Fruit fly (Drosophila melanogaster) whole organism, embryonic: ENCODE data around the gene eIF1.
A peak's percentile ranks its signal among the peaks of the same experiment; 100 is the strongest.

Experiments used
- ATbp ChIP-seq: fragments of 200-800 bp; sonication (Bioruptor generic); optimal IDR thresholded peaks from 2 replicates; lab custom pipeline; 2017; ENCODE audit warnings: missing biosample characterization, mild to moderate bottlenecking, missing genetic modification characterization, missing genetic modification reagents
- B-H1 ChIP-seq: fragments of 200-800 bp; sonication (Bioruptor generic); IDR thresholded peaks from 3 replicates; pipeline ENCODE4 v1.3.6; 2022; ENCODE audit warnings: missing biosample characterization, missing genetic modification characterization
- CG10267 ChIP-seq: fragments of 200-800 bp; sonication (Bioruptor generic); optimal IDR thresholded peaks from 2 replicates; lab custom pipeline; 2018; ENCODE audit warnings: missing biosample characterization, mild to moderate bottlenecking, missing genetic modification characterization, moderate library complexity
- CG12744 ChIP-seq: fragments of 200-800 bp; sonication (Bioruptor generic); optimal IDR thresholded peaks from 2 replicates; lab custom pipeline; 2016; ENCODE audit warnings: missing biosample characterization, missing genetic modification characterization
- CG16779 ChIP-seq: fragments of 200-800 bp; sonication (Bioruptor generic); IDR thresholded peaks from 2 replicates; pipeline ENCODE4 v1.3.6; 2022; ENCODE audit warnings: missing biosample characterization, missing genetic modification characterization
- CG2889 ChIP-seq: fragments of 200-800 bp; sonication (Bioruptor generic); IDR thresholded peaks from 3 replicates; pipeline ENCODE4 v1.3.6; 2022; ENCODE audit warnings: missing biosample characterization, missing genetic modification characterization
- CG30020 ChIP-seq: fragments of 200-800 bp; optimal IDR thresholded peaks from 2 replicates; lab custom pipeline; 2019; ENCODE audit warnings: missing biosample characterization, mild to moderate bottlenecking, missing genetic modification characterization, moderate library complexity
- CG31224 ChIP-seq: fragments of 200-800 bp; sonication (Bioruptor generic); IDR thresholded peaks from 2 replicates; pipeline ENCODE4 v1.3.6; 2022; ENCODE audit warnings: missing biosample characterization, missing genetic modification characterization
- CG3163 ChIP-seq: fragments of 200-800 bp; sonication (Bioruptor generic); optimal IDR thresholded peaks from 3 replicates; lab custom pipeline; 2016; ENCODE audit warnings: missing biosample characterization, missing genetic modification characterization
- CG34422 ChIP-seq: fragments of 200-800 bp; sonication (Bioruptor generic); IDR thresholded peaks from 3 replicates; pipeline ENCODE4 v1.3.6; 2022; ENCODE audit warnings: missing biosample characterization, missing genetic modification characterization
- CG3838 ChIP-seq: fragments of 200-800 bp; sonication (Bioruptor generic); optimal IDR thresholded peaks from 3 replicates; lab custom pipeline; 2016; ENCODE audit warnings: missing biosample characterization, missing genetic modification characterization
- CG42726 ChIP-seq: fragments of 200-800 bp; sonication (Bioruptor generic); IDR thresholded peaks from 2 replicates; pipeline ENCODE4 v1.3.6; 2022; ENCODE audit warnings: missing biosample characterization, missing genetic modification characterization; ENCODE audit not compliant: partially characterized antibody
- CG4360 ChIP-seq: fragments of 200-800 bp; sonication (Bioruptor generic); IDR thresholded peaks from 2 replicates; pipeline ENCODE4 v1.3.6; 2022; ENCODE audit warnings: missing biosample characterization, missing genetic modification characterization
- CG4424 ChIP-seq: fragments of 200-800 bp; sonication (Bioruptor generic); optimal IDR thresholded peaks from 3 replicates; lab custom pipeline; 2016; ENCODE audit warnings: missing biosample characterization, missing genetic modification characterization
- CG7963 ChIP-seq: fragments of 200-800 bp; sonication (Bioruptor generic); IDR thresholded peaks from 3 replicates; pipeline ENCODE4 v1.3.6; 2022; ENCODE audit warnings: missing biosample characterization, missing genetic modification characterization; ENCODE audit not compliant: partially characterized antibody
- CG8765 ChIP-seq: fragments of 200-800 bp; sonication (Bioruptor generic); IDR thresholded peaks from 2 replicates; pipeline ENCODE4 v1.3.6; 2022; ENCODE audit warnings: missing biosample characterization, missing genetic modification characterization
- Dad ChIP-seq: fragments of 200-800 bp; sonication (Bioruptor generic); optimal IDR thresholded peaks from 3 replicates; lab custom pipeline; 2016; ENCODE audit warnings: missing biosample characterization, missing genetic modification characterization
- Dref ChIP-seq: fragments of 200-800 bp; sonication (Bioruptor generic); IDR thresholded peaks from 2 replicates; pipeline ENCODE4 v1.3.6; 2022; ENCODE audit warnings: missing biosample characterization, missing genetic modification characterization
- Drgx ChIP-seq: fragments of 200-800 bp; sonication (Bioruptor generic); IDR thresholded peaks from 2 replicates; pipeline ENCODE4 v1.3.6; 2022; ENCODE audit warnings: missing biosample characterization, missing genetic modification characterization
- Fer2 ChIP-seq: fragments of 200-800 bp; sonication (Bioruptor generic); optimal IDR thresholded peaks from 2 replicates; lab custom pipeline; 2018; ENCODE audit warnings: missing biosample characterization, mild to moderate bottlenecking, missing genetic modification characterization, moderate library complexity
- HLH3B ChIP-seq: fragments of 200-800 bp; sonication (Bioruptor generic); IDR thresholded peaks from 2 replicates; pipeline ENCODE4 v1.3.6; 2022; ENCODE audit warnings: missing biosample characterization, missing genetic modification characterization
- Hey ChIP-seq: fragments of 200-800 bp; sonication (Bioruptor generic); optimal IDR thresholded peaks from 3 replicates; lab custom pipeline; 2018; ENCODE audit warnings: missing biosample characterization, mild to moderate bottlenecking, missing genetic modification characterization
- Med ChIP-seq: fragments of 200-800 bp; sonication (Bioruptor generic); peaks from one replicate; lab custom pipeline; 2016; ENCODE audit warnings: missing biosample characterization, missing genetic modification characterization, mild to moderate bottlenecking, inconsistent platforms, moderate library complexity
- NC2α ChIP-seq: fragments of 200-800 bp; sonication (Bioruptor generic); optimal IDR thresholded peaks from 2 replicates; lab custom pipeline; 2016; ENCODE audit warnings: missing biosample characterization, missing genetic modification characterization
- Neu2 ChIP-seq: fragments of 200-800 bp; sonication (Bioruptor generic); optimal IDR thresholded peaks from 3 replicates; lab custom pipeline; 2016; ENCODE audit warnings: missing biosample characterization, missing genetic modification characterization, borderline replicate concordance
- Sox100B ChIP-seq: fragments of 200-800 bp; sonication (Bioruptor generic); optimal IDR thresholded peaks from 3 replicates; lab custom pipeline; 2018; ENCODE audit warnings: missing biosample characterization, mild to moderate bottlenecking, missing genetic modification characterization
- Trl ChIP-seq, 3 experiments: fragments of >200 bp in 2 of 3; fragments of 200-800 bp in 1 of 3; sonication (Bioruptor generic) in 1 of 3; optimal IDR thresholded peaks; 2 replicates in 1 of 3; 3 replicates in 2 of 3; lab custom pipeline; 2016 to 2017; ENCODE audit warnings: missing biosample characterization in 1 of 3, missing genetic modification characterization in 1 of 3
- chm ChIP-seq: fragments of 200-800 bp; sonication (Bioruptor generic); IDR thresholded peaks from 2 replicates; pipeline ENCODE4 v1.3.6; 2022; ENCODE audit warnings: missing biosample characterization, missing genetic modification characterization
- crol ChIP-seq: fragments of 200-800 bp; sonication (Bioruptor generic); IDR thresholded peaks from 2 replicates; pipeline ENCODE4 v1.3.6; 2022; ENCODE audit warnings: missing biosample characterization, missing genetic modification characterization
- dm ChIP-seq: fragments of 200-800 bp; sonication (Bioruptor generic); optimal IDR thresholded peaks from 3 replicates; lab custom pipeline; 2016; ENCODE audit warnings: missing biosample characterization, missing genetic modification characterization
- hbn ChIP-seq: fragments of 200-800 bp; sonication (Bioruptor generic); IDR thresholded peaks from 2 replicates; pipeline ENCODE4 v1.3.6; 2022; ENCODE audit warnings: missing biosample characterization, missing genetic modification characterization; ENCODE audit not compliant: partially characterized antibody
- ken ChIP-seq: fragments of 200-800 bp; sonication (Bioruptor generic); IDR thresholded peaks from 3 replicates; pipeline ENCODE4 v1.3.6; 2022; ENCODE audit warnings: missing biosample characterization, missing genetic modification characterization
- lab ChIP-seq: fragments of 200-800 bp; sonication (Bioruptor generic); optimal IDR thresholded peaks from 3 replicates; lab custom pipeline; 2017; ENCODE audit warnings: missing biosample characterization, missing genetic modification characterization, mild to moderate bottlenecking, moderate library complexity, missing genetic modification reagents
- lola ChIP-seq, 3 experiments: fragments of >200 bp in 2 of 3; fragments of 200-800 bp in 1 of 3; sonication (Bioruptor generic) in 1 of 3; optimal IDR thresholded peaks; 2 replicates each; lab custom pipeline; 2017 to 2019; ENCODE audit warnings: missing biosample characterization in 3 of 3, missing genetic modification characterization in 3 of 3, mild to moderate bottlenecking in 1 of 3, moderate library complexity in 1 of 3
- mld ChIP-seq: fragments of 200-800 bp; sonication (Bioruptor generic); IDR thresholded peaks from 3 replicates; pipeline ENCODE4 v1.3.6; 2022; ENCODE audit warnings: missing biosample characterization, missing genetic modification characterization; ENCODE audit not compliant: partially characterized antibody
- pnt ChIP-seq: fragments of 200-800 bp; sonication (Bioruptor generic); optimal IDR thresholded peaks from 3 replicates; lab custom pipeline; 2016; ENCODE audit warnings: missing biosample characterization, missing genetic modification characterization
- pros ChIP-seq: fragments of 200-800 bp; sonication (Bioruptor generic); optimal IDR thresholded peaks from 3 replicates; lab custom pipeline; 2019; ENCODE audit warnings: missing biosample characterization, mild to moderate bottlenecking, missing genetic modification characterization, moderate library complexity
- psq ChIP-seq: fragments of 200-800 bp; sonication (Bioruptor generic); optimal IDR thresholded peaks from 2 replicates; lab custom pipeline; 2017; ENCODE audit warnings: missing biosample characterization, missing genetic modification characterization
- rib ChIP-seq: fragments of 200-800 bp; sonication (Bioruptor generic); IDR thresholded peaks from 2 replicates; pipeline ENCODE4 v1.3.6; 2022; ENCODE audit warnings: missing biosample characterization, missing genetic modification characterization
- row ChIP-seq: fragments of 200-800 bp; sonication (Bioruptor generic); IDR thresholded peaks from 3 replicates; pipeline ENCODE4 v1.3.6; 2022; ENCODE audit warnings: missing biosample characterization, missing genetic modification characterization
- sima ChIP-seq: fragments of 200-800 bp; sonication (Bioruptor generic); optimal IDR thresholded peaks from 2 replicates; lab custom pipeline; 2016; ENCODE audit warnings: missing biosample characterization, missing genetic modification characterization
- sisA ChIP-seq: fragments of 200-800 bp; sonication (Bioruptor generic); IDR thresholded peaks from 2 replicates; pipeline ENCODE4 v1.3.6; 2022; ENCODE audit warnings: missing biosample characterization, missing genetic modification characterization
- slp2 ChIP-seq: fragments of 200-800 bp; sonication (Bioruptor generic); optimal IDR thresholded peaks from 2 replicates; lab custom pipeline; 2016; ENCODE audit warnings: missing biosample characterization, missing genetic modification characterization
- tgo ChIP-seq: fragments of 200-800 bp; sonication (Bioruptor generic); IDR thresholded peaks from 3 replicates; pipeline ENCODE4 v1.3.6; 2022; ENCODE audit warnings: missing biosample characterization, missing genetic modification characterization
- tll ChIP-seq, 2 experiments: fragments of 200-800 bp in 1 of 2; fragments of >200 bp in 1 of 2; sonication (Bioruptor generic) in 1 of 2; optimal IDR thresholded peaks; 2 replicates each; lab custom pipeline; 2017 to 2019; ENCODE audit warnings: missing biosample characterization in 2 of 2, missing genetic modification characterization in 2 of 2, mild to moderate bottlenecking in 1 of 2, moderate library complexity in 1 of 2
- tna ChIP-seq: fragments of 200-800 bp; sonication (Bioruptor generic); IDR thresholded peaks from 2 replicates; pipeline ENCODE4 v1.3.6; 2022; ENCODE audit warnings: missing biosample characterization, missing genetic modification characterization; ENCODE audit not compliant: partially characterized antibody
- vfl ChIP-seq: fragments of 200-800 bp; sonication (Bioruptor generic); optimal IDR thresholded peaks from 2 replicates; lab custom pipeline; 2016; ENCODE audit warnings: missing biosample characterization, missing genetic modification characterization
- vnd ChIP-seq: fragments of 200-800 bp; sonication (Bioruptor generic); IDR thresholded peaks from 3 replicates; pipeline ENCODE4 v1.3.6; 2022; ENCODE audit warnings: missing biosample characterization, missing genetic modification characterization; ENCODE audit not compliant: partially characterized antibody
- wek ChIP-seq: fragments of 200-800 bp; sonication (Bioruptor generic); optimal IDR thresholded peaks from 3 replicates; lab custom pipeline; 2018; ENCODE audit warnings: missing biosample characterization, mild to moderate bottlenecking, missing genetic modification characterization, moderate library complexity

The eIF1 gene

DNA sequence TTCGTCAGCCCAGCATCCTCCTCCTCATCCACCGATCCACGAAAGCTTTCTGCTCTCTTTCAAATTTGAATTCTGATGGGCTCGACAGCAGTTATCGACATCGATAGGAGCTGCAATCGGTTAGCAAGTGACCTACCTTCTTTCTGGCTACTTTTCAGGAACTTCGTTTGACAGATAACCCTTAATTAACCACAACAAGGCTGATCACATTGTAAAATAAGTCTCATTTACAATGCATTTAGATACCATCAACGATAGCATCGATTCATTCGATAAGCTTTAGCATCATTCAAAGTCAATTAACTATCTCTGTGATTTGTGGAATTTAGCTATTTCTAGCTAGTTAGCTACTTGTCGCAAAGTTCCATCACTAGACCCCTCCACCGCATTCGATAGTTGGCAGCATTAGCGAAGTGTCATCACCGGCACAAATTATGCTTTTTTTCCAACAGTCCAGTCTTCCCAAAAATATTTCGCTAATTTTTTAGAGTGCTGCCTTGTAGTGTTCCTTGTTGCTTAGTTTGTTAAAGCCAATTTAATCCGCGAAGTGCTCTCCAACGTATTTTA lies 44.5 kb upstream of the eIF1 start, which contains the start of the genes MnM and Girdin (continued):
- TF ChIP-seq dm = peak; percentile 77
- TF ChIP-seq mld = peak; percentile 60; the same call in 1 of the 3 replicates
- TF ChIP-seq tll (GFP tag; optimal IDR thresholded peaks at IDR 0.05; lab: Kevin White, UChicago) = peak; percentile 53 to 97
- no peak for TF ChIP-seq CG4360
- peak; percentile 56 for TF ChIP-seq vfl
- peak; percentile 86 for TF ChIP-seq vnd (GFP tag; lab: Robert Waterston, UW)
- TF ChIP-seq Dad (GFP tag; lab: Kevin White, UChicago) = peak; percentile 60
- TF ChIP-seq pros (GFP tag; lab: Kevin White, UChicago) = no peak
- TF ChIP-seq crol (GFP tag; lab: Robert Waterston, UW) = no peak
- peak; percentile 70 for TF ChIP-seq pnt
- no peak for TF ChIP-seq Drgx (GFP tag; lab: Robert Waterston, UW)
- TF ChIP-seq CG16779 (GFP tag; lab: Robert Waterston, UW) = no peak
- no peak for TF ChIP-seq CG2889 (GFP tag; lab: Robert Waterston, UW)
- no peak for TF ChIP-seq CG8765 (GFP tag; lab: Robert Waterston, UW)
- peak in 1 of 3 experiments; percentile 58 for TF ChIP-seq lola (GFP tag; optimal IDR thresholded peaks at IDR 0.05; lab: Kevin White, UChicago)
- TF ChIP-seq tna (GFP tag; lab: Robert Waterston, UW) = peak; percentile 43; the same call in 1 of the 2 replicates
- TF ChIP-seq CG42726 = 0 out of 2 replicates have a peak, but pooled peaks have one; percentile 49
- no peak for TF ChIP-seq B-H1 (GFP tag; lab: Robert Waterston, UW)
- TF ChIP-seq CG3163 (GFP tag; lab: Kevin White, UChicago) = peak; percentile 77
- peak; percentile 68 for TF ChIP-seq Dref (GFP tag; lab: Robert Waterston, UW)
- TF ChIP-seq CG3838 (GFP tag; lab: Kevin White, UChicago) = no peak
- 0 out of 3 replicates have a peak, but pooled peaks have one; percentile 43 for TF ChIP-seq CG7963 (GFP tag; lab: Robert Waterston, UW)
- no peak for TF ChIP-seq chm (GFP tag; lab: Robert Waterston, UW)
- TF ChIP-seq psq (GFP tag; lab: Kevin White, UChicago) = no peak
- peak; percentile 92 for TF ChIP-seq row (GFP tag; lab: Robert Waterston, UW)
- TF ChIP-seq sima = no peak
- TF ChIP-seq CG12744 = peak; percentile 25
- TF ChIP-seq CG31224 = no peak
- no peak; the same call in 1 of the 2 replicates for TF ChIP-seq HLH3B (GFP tag; lab: Robert Waterston, UW)
- TF ChIP-seq Neu2 (GFP tag; lab: Kevin White, UChicago) = peak; percentile 50
- no peak for TF ChIP-seq lab (GFP tag; lab: Kevin White, UChicago)
- peak; percentile 51 for TF ChIP-seq slp2 (GFP tag; lab: Kevin White, UChicago)
- peak; percentile 59 for TF ChIP-seq CG4424 (GFP tag; lab: Kevin White, UChicago)
- TF ChIP-seq ATbp (GFP tag; lab: Kevin White, UChicago) = no peak
- TF ChIP-seq Med (GFP tag; lab: Kevin White, UChicago) = peak; percentile 94
- TF ChIP-seq rib (GFP tag; lab: Robert Waterston, UW) = no peak
- TF ChIP-seq CG34422 (GFP tag; lab: Robert Waterston, UW) = no peak
- no peak for TF ChIP-seq NC2α
- peak; percentile 21; the same call in 1 of the 3 replicates for TF ChIP-seq tgo (GFP tag; lab: Robert Waterston, UW)
- peak; percentile 55 for TF ChIP-seq CG10267 (tag; lab: Kevin White, UChicago)
- peak; percentile 73 for TF ChIP-seq CG30020 (tag; lab: Kevin White, UChicago)
- 0 out of 3 replicates have a peak, but pooled peaks have one; percentile 31 for TF ChIP-seq ken (GFP tag; lab: Robert Waterston, UW)
- peak; percentile 24 for TF ChIP-seq Fer2 (tag; lab: Kevin White, UChicago)
- TF ChIP-seq wek (GFP tag; lab: Kevin White, UChicago) = no peak
- peak in 1 of 2 experiments; percentile 22 for TF ChIP-seq Trl (optimal IDR thresholded peaks at IDR 0.05; lab: Kevin White, UChicago)
- peak; percentile 77 for TF ChIP-seq Trl (GFP tag; optimal IDR thresholded peaks at IDR 0.05; lab: Kevin White, UChicago)
- no peak for TF ChIP-seq Sox100B (GFP tag; lab: Kevin White, UChicago)
- peak; percentile 56 for TF ChIP-seq sisA (GFP tag; lab: Robert Waterston, UW)
- peak; percentile 75 for TF ChIP-seq hbn
- no peak for TF ChIP-seq Hey (tag; lab: Kevin White, UChicago)
